Worm (Caenorhabditis elegans): ENCODE data around the gene F49F1.18.
A peak's percentile ranks its signal among the peaks of the same experiment; 100 is the strongest.
"Not testable (repeated sequence)": the region's sequence is repeated elsewhere in the genome, so short reads cannot be mapped to it uniquely, and the experiment has no call there.

DNA sequence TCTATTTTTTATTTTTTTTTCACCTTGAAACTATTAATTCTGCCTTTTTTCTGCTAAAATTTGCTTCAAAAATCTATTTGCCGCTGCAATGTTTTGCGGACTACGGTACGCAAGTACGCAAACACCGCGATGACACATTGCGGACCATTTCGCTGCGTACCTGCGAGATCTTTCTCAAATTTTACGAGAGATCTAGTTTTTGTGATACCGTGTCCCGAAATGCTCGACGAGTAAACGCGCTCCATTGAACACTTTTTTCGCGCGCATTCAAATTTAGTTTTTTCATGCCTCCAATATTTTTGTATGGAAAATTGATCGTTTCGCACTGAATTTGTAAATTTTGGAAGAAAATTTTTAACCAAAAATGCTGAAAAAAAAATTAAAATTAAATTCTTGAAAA is 44.6 kb upstream of the F49F1.18 start:
- TF ChIP-seq klf-2 (GFP tag; conservative IDR thresholded peaks at IDR 0.05); T22C8.4 (GFP tag; IDR thresholded peaks at IDR 0.05); tab-1 (GFP tag; IDR thresholded peaks at IDR 0.05); med-1 (GFP tag; optimal IDR thresholded peaks at IDR 0.05; ENCODE audit: insufficient read depth); cog-1 (tag; optimal IDR thresholded peaks at IDR 0.05): not testable (repeated sequence)
- TF ChIP-seq flt-1 (GFP tag; IDR thresholded peaks at IDR 0.05) = peak; percentile 51; the same call in 1 of the 2 replicates

All from whole organism, midembryonic.